Worm (Caenorhabditis elegans): ENCODE data around the gene clh-6.

The clh-6 gene

ce11 chrV:12068437-12068836, 5.3 kb upstream of the clh-6 start, which contains the start of gene kmo-2:
TSS of gene kmo-2 (minus strand) at chrV:12068537.
- no peak for TF ChIP-seq ztf-18 (tag; optimal IDR thresholded peaks at IDR 0.05)
- no peak for TF ChIP-seq ztf-22 (GFP tag; optimal IDR thresholded peaks at IDR 0.05)
- TF ChIP-seq madf-8 (GFP tag; conservative IDR thresholded peaks at IDR 0.05) = no peak
- TF ChIP-seq attf-5 (GFP tag; optimal IDR thresholded peaks at IDR 0.05) = no peak
- TF ChIP-seq ceh-27 (GFP tag; optimal IDR thresholded peaks at IDR 0.05) = no peak
- no peak for TF ChIP-seq Y67H2A.10 (GFP tag; conservative IDR thresholded peaks at IDR 0.05)
- TF ChIP-seq aptf-3 (GFP tag; IDR thresholded peaks at IDR 0.05) = no peak
- no peak for TF ChIP-seq egl-44 (GFP tag; IDR thresholded peaks at IDR 0.05)

- 0 out of 2 replicates have a peak, but pooled peaks have one; percentile 18 for TF ChIP-seq K11D2.4 (GFP tag; IDR thresholded peaks at IDR 0.05)
- 0 out of 2 replicates have a peak, but pooled peaks have one; percentile 37 for TF ChIP-seq pbrm-1 (GFP tag; IDR thresholded peaks at IDR 0.05)
- TF ChIP-seq nfyb-1 (GFP tag; IDR thresholded peaks at IDR 0.05) = no peak
- no peak for TF ChIP-seq snpc-4 (GFP tag; optimal IDR thresholded peaks at IDR 0.05)
- peak in 1 of 4 experiments; percentile 49 for TF ChIP-seq snpc-4 (tag; optimal IDR thresholded peaks at IDR 0.05)
- TF ChIP-seq Y95B8A.8 (GFP tag; IDR thresholded peaks at IDR 0.05) = no peak
- TF ChIP-seq ceh-79 (tag; optimal IDR thresholded peaks at IDR 0.05) = no peak
- TF ChIP-seq F23B12.7 (tag; optimal IDR thresholded peaks at IDR 0.05; ENCODE audit: insufficient read depth) = peak; percentile 64
- peak; percentile 24 for TF ChIP-seq snpc-3.4 (tag; optimal IDR thresholded peaks at IDR 0.05)
- peak; percentile 29; the same call in 1 of the 2 replicates for TF ChIP-seq dox-1 (GFP tag; IDR thresholded peaks at IDR 0.05)
- no peak for TF ChIP-seq dpff-1 (tag; optimal IDR thresholded peaks at IDR 0.05)
- peak; percentile 86 for TF ChIP-seq lsl-1 (GFP tag; optimal IDR thresholded peaks at IDR 0.05)
- no peak for TF ChIP-seq xnd-1 (tag; optimal IDR thresholded peaks at IDR 0.05)
- TF ChIP-seq tbx-9 (tag; optimal IDR thresholded peaks at IDR 0.05; ENCODE audit: borderline replicate concordance) = no peak
- TF ChIP-seq F33H1.4 (GFP tag; IDR thresholded peaks at IDR 0.05) = 0 out of 2 replicates have a peak, but pooled peaks have one; percentile 15
- TF ChIP-seq dpl-1 (GFP tag; optimal IDR thresholded peaks at IDR 0.05) = peak; percentile 20
These were observed 2.7 kb upstream of the clh-6 start for ce11 chrV:12065859-12066258.

- no peak for TF ChIP-seq nhr-120 (GFP tag; IDR thresholded peaks at IDR 0.05)
- no peak for TF ChIP-seq C06A6.2 (GFP tag; conservative IDR thresholded peaks at IDR 0.05)
- peak; percentile 12 for TF ChIP-seq nhr-80 (tag; optimal IDR thresholded peaks at IDR 0.05)
- TF ChIP-seq bed-1 (GFP tag; IDR thresholded peaks at IDR 0.05) = no peak
- TF ChIP-seq nfyb-1 (GFP tag; IDR thresholded peaks at IDR 0.05) = no peak
- TF ChIP-seq T26A5.8 (tag; optimal IDR thresholded peaks at IDR 0.05) = no peak
- TF ChIP-seq chd-7 (tag; optimal IDR thresholded peaks at IDR 0.05) = no peak
- no peak for TF ChIP-seq nhr-179 (tag; optimal IDR thresholded peaks at IDR 0.05)
- TF ChIP-seq D2030.7 (GFP tag; IDR thresholded peaks at IDR 0.05) = no peak
- TF ChIP-seq F57C9.4 (tag; optimal IDR thresholded peaks at IDR 0.05) = no peak
- no peak for TF ChIP-seq hlh-12 (tag; optimal IDR thresholded peaks at IDR 0.05)
- no peak for TF ChIP-seq pha-4 (tag; optimal IDR thresholded peaks at IDR 0.05)
- TF ChIP-seq B0336.3 (GFP tag; IDR thresholded peaks at IDR 0.05) = no peak
- no peak for TF ChIP-seq hlh-26 (GFP tag; conservative IDR thresholded peaks at IDR 0.05)
- TF ChIP-seq mes-4 (tag; optimal IDR thresholded peaks at IDR 0.05) = no peak
- peak; percentile 8 for TF ChIP-seq ZK185.1 (tag; optimal IDR thresholded peaks at IDR 0.05; ENCODE audit: poor library complexity, severe bottlenecking)
- TF ChIP-seq repo-1 (tag; optimal IDR thresholded peaks at IDR 0.05) = no peak
- no peak for TF ChIP-seq pbrm-1 (GFP tag; IDR thresholded peaks at IDR 0.05)
- TF ChIP-seq attf-6 (GFP tag; IDR thresholded peaks at IDR 0.05) = 0 out of 2 replicates have a peak, but pooled peaks have one; percentile 31
- TF ChIP-seq nhr-27 (tag; optimal IDR thresholded peaks at IDR 0.05) = no peak
- TF ChIP-seq lin-54 (GFP tag; optimal IDR thresholded peaks at IDR 0.05) = peak; percentile 23
- TF ChIP-seq attf-5 (GFP tag; optimal IDR thresholded peaks at IDR 0.05) = peak; percentile 21
- TF ChIP-seq gei-17 (GFP tag; optimal IDR thresholded peaks at IDR 0.05) = no peak
- TF ChIP-seq let-607 (tag; optimal IDR thresholded peaks at IDR 0.05) = no peak
- TF ChIP-seq Y56A3A.18 (GFP tag; IDR thresholded peaks at IDR 0.05) = no peak
- no peak for TF ChIP-seq hrde-1 (tag; optimal IDR thresholded peaks at IDR 0.05; ENCODE audit: borderline replicate concordance)
These were observed 2.2 kb upstream of the clh-6 start, which contains the start of gene pqn-53 for ce11 chrV:12065369-12065768. TSS of gene pqn-53 (minus strand) at chrV:12065391.

All from whole organism, young adult.